Worm (Caenorhabditis elegans): ENCODE measurements around the gene Y39B6A.25.

DNA sequence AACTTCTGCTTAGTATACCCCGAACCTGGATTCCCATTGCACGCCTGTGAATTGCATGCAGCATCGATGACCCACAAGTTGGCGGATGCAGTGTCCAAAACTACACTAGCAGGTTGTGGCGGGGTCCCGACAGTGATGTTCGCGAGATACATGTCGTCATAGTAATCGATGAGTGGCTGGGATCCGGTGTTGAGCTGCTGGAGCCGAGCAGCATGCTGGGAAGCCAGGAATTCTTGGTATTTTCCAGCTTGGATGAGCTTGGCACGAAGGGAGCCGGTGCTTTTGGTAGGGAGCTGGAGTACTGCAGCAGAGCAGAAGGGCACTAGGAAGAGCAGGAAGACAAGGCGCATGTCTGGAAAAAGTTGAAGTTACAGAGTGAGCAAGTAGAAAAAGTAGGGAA lies 16.0 kb downstream of the Y39B6A.25 start, which contains the start of gene asp-16:
- TF ChIP-seq F39B2.1 (GFP tag; IDR thresholded peaks at IDR 0.05) (no peak), ztf-28 (GFP tag; IDR thresholded peaks at IDR 0.05) (no peak), lsl-1 (GFP tag; optimal IDR thresholded peaks at IDR 0.05) (no peak), ekl-4 (GFP tag; IDR thresholded peaks at IDR 0.05) (no peak), nfya-1 (tag; optimal IDR thresholded peaks at IDR 0.05; ENCODE audit: borderline replicate concordance, insufficient read depth) (no peak), ama-1 (optimal IDR thresholded peaks at IDR 0.05) (no peak), ama-1 (GFP tag; optimal IDR thresholded peaks at IDR 0.05) (no peak), ztf-22 (GFP tag; optimal IDR thresholded peaks at IDR 0.05) (no peak), F10E7.11 (tag; optimal IDR thresholded peaks at IDR 0.05) (no peak), nhr-90 (tag; optimal IDR thresholded peaks at IDR 0.05) (no peak)

Measured in whole organism, young adult.